Fruit fly (Drosophila melanogaster) whole organism, embryonic: ENCODE results near the gene klar.

ENCODE experiments used
- Abd-B ChIP-seq: fragments of 200-800 bp; sonication (Bioruptor generic); optimal IDR thresholded peaks from 2 replicates; lab custom pipeline; 2018; ENCODE audit warnings: missing biosample characterization, mild to moderate bottlenecking, missing genetic modification characterization, moderate library complexity
- Aef1 ChIP-seq: fragments of 200-800 bp; sonication (Bioruptor generic); IDR thresholded peaks from 3 replicates; pipeline ENCODE4 v1.3.6; 2022; ENCODE audit warnings: missing biosample characterization, missing genetic modification characterization
- Blimp-1 ChIP-seq: fragments of 200-800 bp; sonication (Bioruptor generic); optimal IDR thresholded peaks from 3 replicates; lab custom pipeline; 2018; ENCODE audit warnings: missing biosample characterization, missing genetic modification characterization, mild to moderate bottlenecking, moderate library complexity, missing genetic modification reagents
- BtbVII ChIP-seq: fragments of 200-800 bp; sonication (Bioruptor generic); optimal IDR thresholded peaks from 3 replicates; lab custom pipeline; 2017; ENCODE audit warnings: missing biosample characterization, mild to moderate bottlenecking, missing genetic modification characterization
- CG10274 ChIP-seq: fragments of 200-800 bp; sonication (Bioruptor generic); optimal IDR thresholded peaks from 3 replicates; lab custom pipeline; 2017; ENCODE audit warnings: missing biosample characterization, mild to moderate bottlenecking, missing genetic modification characterization
- CG10431 ChIP-seq: fragments of 200-800 bp; sonication (Bioruptor generic); optimal IDR thresholded peaks from 3 replicates; lab custom pipeline; 2018; ENCODE audit warnings: missing biosample characterization, mild to moderate bottlenecking, missing genetic modification characterization
- CG11504 ChIP-seq: fragments of 200-800 bp; sonication (Bioruptor generic); optimal IDR thresholded peaks from 3 replicates; lab custom pipeline; 2019; ENCODE audit warnings: missing biosample characterization, mild to moderate bottlenecking, missing genetic modification characterization, moderate library complexity
- CG11723 ChIP-seq: fragments of 200-800 bp; sonication (Bioruptor generic); optimal IDR thresholded peaks from 2 replicates; lab custom pipeline; 2017; ENCODE audit warnings: missing biosample characterization, mild to moderate bottlenecking, missing genetic modification characterization
- CG12071 ChIP-seq: fragments of 200-800 bp; sonication (Bioruptor generic); optimal IDR thresholded peaks from 3 replicates; lab custom pipeline; 2018; ENCODE audit warnings: missing biosample characterization, mild to moderate bottlenecking, missing genetic modification characterization
- CG12155 ChIP-seq: fragments of 200-800 bp; sonication (Bioruptor generic); optimal IDR thresholded peaks from 3 replicates; lab custom pipeline; 2016; ENCODE audit warnings: missing biosample characterization, missing genetic modification characterization
- CG12219 ChIP-seq: fragments of 200-800 bp; sonication (Bioruptor generic); optimal IDR thresholded peaks from 3 replicates; lab custom pipeline; 2018; ENCODE audit warnings: missing biosample characterization, mild to moderate bottlenecking, missing genetic modification characterization
- CG1602 ChIP-seq: fragments of 200-800 bp; sonication (Bioruptor generic); optimal IDR thresholded peaks from 3 replicates; lab custom pipeline; 2016; ENCODE audit warnings: missing biosample characterization, missing genetic modification characterization
- CG1647 ChIP-seq: fragments of 200-800 bp; sonication (Bioruptor generic); optimal IDR thresholded peaks from 3 replicates; lab custom pipeline; 2016; ENCODE audit warnings: missing biosample characterization, missing genetic modification characterization
- CG17912 ChIP-seq: fragments of 200-800 bp; sonication (Bioruptor generic); optimal IDR thresholded peaks from 2 replicates; lab custom pipeline; 2018; ENCODE audit warnings: missing biosample characterization, mild to moderate bottlenecking, missing genetic modification characterization
- CG18599 ChIP-seq: fragments of 200-800 bp; sonication (Bioruptor generic); optimal IDR thresholded peaks from 3 replicates; lab custom pipeline; 2017; ENCODE audit warnings: missing biosample characterization, missing genetic modification characterization, mild to moderate bottlenecking, moderate library complexity, missing genetic modification reagents
- CG31224 ChIP-seq: fragments of 200-800 bp; sonication (Bioruptor generic); IDR thresholded peaks from 2 replicates; pipeline ENCODE4 v1.3.6; 2022; ENCODE audit warnings: missing biosample characterization, missing genetic modification characterization
- CG31441 ChIP-seq: fragments of 200-800 bp; sonication (Bioruptor generic); IDR thresholded peaks from 2 replicates; pipeline ENCODE4 v1.3.6; 2022; ENCODE audit warnings: missing biosample characterization, missing genetic modification characterization
- CG4360 ChIP-seq: fragments of 200-800 bp; sonication (Bioruptor generic); IDR thresholded peaks from 2 replicates; pipeline ENCODE4 v1.3.6; 2022; ENCODE audit warnings: missing biosample characterization, missing genetic modification characterization
- CG4424 ChIP-seq: fragments of 200-800 bp; sonication (Bioruptor generic); optimal IDR thresholded peaks from 3 replicates; lab custom pipeline; 2016; ENCODE audit warnings: missing biosample characterization, missing genetic modification characterization
- CG5953 ChIP-seq: fragments of 200-800 bp; sonication (Bioruptor generic); IDR thresholded peaks from 2 replicates; pipeline ENCODE4 v1.3.6; 2022; ENCODE audit warnings: missing biosample characterization, missing genetic modification characterization
- CG6654 ChIP-seq: fragments of 200-800 bp; sonication (Bioruptor generic); optimal IDR thresholded peaks from 2 replicates; lab custom pipeline; 2017; ENCODE audit warnings: missing biosample characterization, mild to moderate bottlenecking, missing genetic modification characterization
- CG9876 ChIP-seq: fragments of 200-800 bp; sonication (Bioruptor generic); optimal IDR thresholded peaks from 2 replicates; lab custom pipeline; 2016; ENCODE audit warnings: missing biosample characterization, missing genetic modification characterization
- D ChIP-seq, 2 experiments: fragments of 200-800 bp in 1 of 2; fragments of >200 bp in 1 of 2; sonication (Bioruptor generic) in 1 of 2; optimal IDR thresholded peaks; 2 replicates in 1 of 2; 3 replicates in 1 of 2; lab custom pipeline; 2017; ENCODE audit warnings: mild to moderate bottlenecking in 1 of 2, missing biosample characterization in 1 of 2, missing genetic modification characterization in 1 of 2, missing genetic modification reagents in 1 of 2
- Dad ChIP-seq: fragments of 200-800 bp; sonication (Bioruptor generic); optimal IDR thresholded peaks from 3 replicates; lab custom pipeline; 2016; ENCODE audit warnings: missing biosample characterization, missing genetic modification characterization
- Dip2 ChIP-seq: fragments of 200-800 bp; sonication (Bioruptor generic); IDR thresholded peaks from 2 replicates; pipeline ENCODE4 v1.3.6; 2022; ENCODE audit warnings: missing biosample characterization, missing genetic modification characterization
- Doc3 ChIP-seq: fragments of 200-800 bp; sonication (Bioruptor generic); IDR thresholded peaks from 3 replicates; pipeline ENCODE4 v1.3.6; 2022; ENCODE audit warnings: missing biosample characterization, missing genetic modification characterization; ENCODE audit not compliant: partially characterized antibody
- Drgx ChIP-seq: fragments of 200-800 bp; sonication (Bioruptor generic); IDR thresholded peaks from 2 replicates; pipeline ENCODE4 v1.3.6; 2022; ENCODE audit warnings: missing biosample characterization, missing genetic modification characterization
- ERR ChIP-seq: fragments of 200-800 bp; sonication (Bioruptor generic); optimal IDR thresholded peaks from 2 replicates; lab custom pipeline; 2016; ENCODE audit warnings: missing biosample characterization, missing genetic modification characterization
- Fer1 ChIP-seq: fragments of 200-800 bp; sonication (Bioruptor generic); optimal IDR thresholded peaks from 2 replicates; lab custom pipeline; 2017; ENCODE audit warnings: missing biosample characterization, mild to moderate bottlenecking, missing genetic modification characterization
- GATAe ChIP-seq: fragments of 200-800 bp; sonication (Bioruptor generic); conservative IDR thresholded peaks from 2 replicates; pipeline ENCODE4 v1.3.6; 2022; ENCODE audit warnings: missing biosample characterization, missing genetic modification characterization
- Gug ChIP-seq: fragments of 200-800 bp; sonication (Bioruptor generic); IDR thresholded peaks from 4 replicates; pipeline ENCODE4 v1.3.6; 2022; ENCODE audit warnings: missing biosample characterization, missing genetic modification characterization
- H2.0 ChIP-seq: fragments of 200-800 bp; sonication (Bioruptor generic); IDR thresholded peaks from 2 replicates; pipeline ENCODE4 v1.3.6; 2022; ENCODE audit warnings: missing biosample characterization, missing genetic modification characterization
- Myb ChIP-seq: fragments of 200-800 bp; sonication (Bioruptor generic); optimal IDR thresholded peaks from 2 replicates; lab custom pipeline; 2016; ENCODE audit warnings: missing biosample characterization, missing genetic modification characterization
- bsh ChIP-seq, 2 experiments: fragments of 200-800 bp; sonication (Bioruptor generic); optimal IDR thresholded peaks; 2 replicates each; lab custom pipeline; 2017 to 2018; ENCODE audit warnings: mild to moderate bottlenecking in 2 of 2, missing biosample characterization in 2 of 2, missing genetic modification characterization in 2 of 2, moderate library complexity in 1 of 2
- chinmo ChIP-seq: fragments of 200-800 bp; sonication (Bioruptor generic); IDR thresholded peaks from 4 replicates; pipeline ENCODE4 v1.3.6; 2022; ENCODE audit warnings: missing biosample characterization, missing genetic modification characterization; ENCODE audit not compliant: partially characterized antibody
- crol ChIP-seq: fragments of 200-800 bp; sonication (Bioruptor generic); IDR thresholded peaks from 2 replicates; pipeline ENCODE4 v1.3.6; 2022; ENCODE audit warnings: missing biosample characterization, missing genetic modification characterization
- cwo ChIP-seq: fragments of 200-800 bp; sonication (Bioruptor generic); optimal IDR thresholded peaks from 3 replicates; lab custom pipeline; 2017; ENCODE audit warnings: missing biosample characterization, missing genetic modification characterization, mild to moderate bottlenecking, moderate library complexity, missing genetic modification reagents
- dpn ChIP-seq, 2 experiments: fragments of 200-800 bp; sonication (Bioruptor generic); optimal IDR thresholded peaks; 3 replicates each; lab custom pipeline; 2016; ENCODE audit warnings: missing biosample characterization in 2 of 2, missing genetic modification characterization in 2 of 2
- fd3F ChIP-seq: fragments of 200-800 bp; sonication (Bioruptor generic); optimal IDR thresholded peaks from 2 replicates; lab custom pipeline; 2018; ENCODE audit warnings: missing biosample characterization, mild to moderate bottlenecking, missing genetic modification characterization, moderate library complexity
- jing ChIP-seq: fragments of 200-800 bp; sonication (Bioruptor generic); optimal IDR thresholded peaks from 2 replicates; lab custom pipeline; 2018; ENCODE audit warnings: missing biosample characterization, mild to moderate bottlenecking, missing genetic modification characterization
- lmd ChIP-seq: fragments of 200-800 bp; sonication (Bioruptor generic); IDR thresholded peaks from 2 replicates; pipeline ENCODE4 v1.3.6; 2022; ENCODE audit warnings: missing biosample characterization, missing genetic modification characterization
- psq ChIP-seq: fragments of 200-800 bp; sonication (Bioruptor generic); optimal IDR thresholded peaks from 2 replicates; lab custom pipeline; 2017; ENCODE audit warnings: missing biosample characterization, missing genetic modification characterization
- salm ChIP-seq: fragments of 200-800 bp; sonication (Bioruptor generic); optimal IDR thresholded peaks from 2 replicates; lab custom pipeline; 2018; ENCODE audit warnings: missing biosample characterization, mild to moderate bottlenecking, missing genetic modification characterization
- sens ChIP-seq: fragments of 200-800 bp; sonication (Bioruptor generic); peaks from one replicate; lab custom pipeline; 2016; ENCODE audit warnings: missing biosample characterization, missing genetic modification characterization
- seq ChIP-seq: fragments of 200-800 bp; sonication (Bioruptor generic); IDR thresholded peaks from 2 replicates; pipeline ENCODE4 v1.3.6; 2022; ENCODE audit warnings: missing biosample characterization, missing genetic modification characterization
- sisA ChIP-seq: fragments of 200-800 bp; sonication (Bioruptor generic); IDR thresholded peaks from 2 replicates; pipeline ENCODE4 v1.3.6; 2022; ENCODE audit warnings: missing biosample characterization, missing genetic modification characterization
- slbo ChIP-seq: fragments of 200-800 bp; sonication (Bioruptor generic); IDR thresholded peaks from 2 replicates; pipeline ENCODE4 v1.3.6; 2022; ENCODE audit warnings: missing biosample characterization, missing genetic modification characterization

The klar gene

dm6 chr3L:565561-565960, 25.1 kb upstream of the klar start:
- 0 out of 4 replicates have a peak, but pooled peaks have one; percentile 4 for TF ChIP-seq chinmo (GFP tag; lab: Robert Waterston, UW)
- no peak for TF ChIP-seq fd3F (GFP tag; lab: Kevin White, UChicago)
- no peak for TF ChIP-seq Doc3 (GFP tag; lab: Robert Waterston, UW)
- no peak for TF ChIP-seq CG31441 (GFP tag; lab: Robert Waterston, UW)
- peak; percentile 68 for TF ChIP-seq crol (GFP tag; lab: Robert Waterston, UW)
- peak; percentile 69 for TF ChIP-seq CG11504
- no peak for TF ChIP-seq CG10431 (GFP tag; lab: Kevin White, UChicago)
- no peak for TF ChIP-seq CG1602 (GFP tag; lab: Kevin White, UChicago)
- TF ChIP-seq seq (GFP tag; lab: Robert Waterston, UW): no peak
- TF ChIP-seq CG4360 (GFP tag; lab: Robert Waterston, UW): peak; percentile 50; the same call in 1 of the 2 replicates
- TF ChIP-seq, all 482 proteins: peak for 4

dm6 chr3L:563951-564350, 23.5 kb upstream of the klar start:
- no peak for TF ChIP-seq CG5953 (GFP tag; lab: Robert Waterston, UW)
- no peak for TF ChIP-seq CG10274
- TF ChIP-seq Dip2 (GFP tag; lab: Robert Waterston, UW): no peak
- TF ChIP-seq sens (GFP tag; lab: Kevin White, UChicago): peak; percentile 34
- no peak for TF ChIP-seq CG6654 (GFP tag; lab: Kevin White, UChicago)
- TF ChIP-seq CG17912 (GFP tag; lab: Kevin White, UChicago): no peak
- TF ChIP-seq Drgx (GFP tag; lab: Robert Waterston, UW): peak; percentile 29; the same call in 1 of the 2 replicates
- no peak for TF ChIP-seq Abd-B (GFP tag; lab: Kevin White, UChicago)
- no peak for TF ChIP-seq Dad (GFP tag; lab: Kevin White, UChicago)
- TF ChIP-seq CG12219 (GFP tag; lab: Kevin White, UChicago): no peak

dm6 chr3L:563002-563627, 22.7 kb upstream of the klar start:
- TF ChIP-seq psq (GFP tag; lab: Kevin White, UChicago) (no peak), Aef1 (GFP tag; lab: Robert Waterston, UW) (no peak), Blimp-1 (peak; percentile 78), CG1602 (GFP tag; lab: Kevin White, UChicago) (no peak), CG18599 (GFP tag; lab: Kevin White, UChicago) (peak; percentile 40), sisA (peak; percentile 68), salm (tag; lab: Kevin White, UChicago) (peak; percentile 47), Fer1 (GFP tag; lab: Kevin White, UChicago) (peak; percentile 71), H2.0 (GFP tag; lab: Robert Waterston, UW) (peak; percentile 60), CG11723 (GFP tag; lab: Kevin White, UChicago) (no peak), ERR (GFP tag; lab: Kevin White, UChicago) (peak; percentile 37), CG1647 (GFP tag; lab: Kevin White, UChicago) (peak; percentile 48), cwo (GFP tag; lab: Kevin White, UChicago) (peak; percentile 64), slbo (peak; percentile 57), lmd (GFP tag; lab: Robert Waterston, UW) (peak; percentile 70), GATAe (GFP tag; lab: Robert Waterston, UW) (no peak), Gug (GFP tag; lab: Robert Waterston, UW) (peak; percentile 6; the same call in 1 of the 4 replicates), BtbVII (GFP tag; lab: Kevin White, UChicago) (no peak), jing (peak; percentile 19), CG31224 (GFP tag; lab: Robert Waterston, UW) (peak; percentile 43; the same call in 1 of the 2 replicates), CG4424 (peak; percentile 73), CG12071 (GFP tag; lab: Kevin White, UChicago) (peak; percentile 69), dpn (GFP tag; optimal IDR thresholded peaks at IDR 0.05; lab: Kevin White, UChicago) (peak; percentile 46 to 66), CG12155 (GFP tag; lab: Kevin White, UChicago) (no peak), Myb (GFP tag; lab: Kevin White, UChicago) (peak; percentile 10), CG9876 (GFP tag; lab: Kevin White, UChicago) (no peak), bsh (GFP tag; optimal IDR thresholded peaks at IDR 0.05; lab: Kevin White, UChicago) (peak in 1 of 2 experiments; percentile 78), D (optimal IDR thresholded peaks at IDR 0.05; lab: Kevin White, UChicago) (no peak), D (GFP tag; optimal IDR thresholded peaks at IDR 0.05; lab: Kevin White, UChicago) (peak; percentile 48)
